Fruit fly (Drosophila melanogaster) whole organism, embryonic: ENCODE measurements around the gene pps.

ENCODE experiments used
- Bteb2 ChIP-seq: fragments of 200-800 bp; sonication (Bioruptor generic); optimal IDR thresholded peaks from 2 replicates; lab custom pipeline; 2016; ENCODE audit warnings: missing biosample characterization, missing genetic modification characterization
- CG10209 ChIP-seq: fragments of 200-800 bp; sonication (Bioruptor generic); optimal IDR thresholded peaks from 3 replicates; lab custom pipeline; 2017; ENCODE audit warnings: missing biosample characterization, mild to moderate bottlenecking, missing genetic modification characterization, missing genetic modification reagents
- CG11456 ChIP-seq: fragments of 200-800 bp; sonication (Bioruptor generic); IDR thresholded peaks from 3 replicates; pipeline ENCODE4 v1.3.6; 2022; ENCODE audit warnings: missing biosample characterization, missing genetic modification characterization
- CG11695 ChIP-seq: fragments of 200-800 bp; sonication (Bioruptor generic); IDR thresholded peaks from 3 replicates; pipeline ENCODE4 v1.3.6; 2022; ENCODE audit warnings: missing biosample characterization, missing genetic modification characterization
- CG12659 ChIP-seq: fragments of 200-800 bp; sonication (Bioruptor generic); optimal IDR thresholded peaks from 3 replicates; lab custom pipeline; 2017; ENCODE audit warnings: mild to moderate bottlenecking, missing biosample characterization, missing genetic modification reagents, missing genetic modification characterization
- CG13894 ChIP-seq: fragments of 200-800 bp; sonication (Bioruptor generic); optimal IDR thresholded peaks from 3 replicates; lab custom pipeline; 2018; ENCODE audit warnings: missing biosample characterization, mild to moderate bottlenecking, missing genetic modification characterization, moderate library complexity
- CG1792 ChIP-seq: fragments of 200-800 bp; sonication (Bioruptor generic); optimal IDR thresholded peaks from 2 replicates; lab custom pipeline; 2016; ENCODE audit warnings: missing biosample characterization, missing genetic modification characterization
- CG2199 ChIP-seq: fragments of 200-800 bp; sonication (Bioruptor generic); IDR thresholded peaks from 3 replicates; pipeline ENCODE4 v1.3.6; 2022; ENCODE audit warnings: missing biosample characterization, missing genetic modification characterization
- CG30403 ChIP-seq: fragments of 200-800 bp; sonication (Bioruptor generic); optimal IDR thresholded peaks from 3 replicates; lab custom pipeline; 2016; ENCODE audit warnings: missing biosample characterization, missing genetic modification characterization
- CG32767 ChIP-seq: fragments of 200-800 bp; sonication (Bioruptor generic); IDR thresholded peaks from 2 replicates; pipeline ENCODE4 v1.3.6; 2022; ENCODE audit warnings: missing biosample characterization, missing genetic modification characterization
- CG4360 ChIP-seq: fragments of 200-800 bp; sonication (Bioruptor generic); IDR thresholded peaks from 2 replicates; pipeline ENCODE4 v1.3.6; 2022; ENCODE audit warnings: missing biosample characterization, missing genetic modification characterization
- CG6175 ChIP-seq: fragments of 200-800 bp; sonication (Bioruptor generic); IDR thresholded peaks from 3 replicates; pipeline ENCODE4 v1.3.6; 2022; ENCODE audit warnings: missing biosample characterization, missing genetic modification characterization
- CG8281 ChIP-seq: fragments of 200-800 bp; sonication (Bioruptor generic); optimal IDR thresholded peaks from 2 replicates; lab custom pipeline; 2018; ENCODE audit warnings: missing biosample characterization, mild to moderate bottlenecking, missing genetic modification characterization, moderate library complexity
- CG8478 ChIP-seq: fragments of >200 bp; optimal IDR thresholded peaks from 2 replicates; lab custom pipeline; 2018
- CG9727 ChIP-seq: fragments of 200-800 bp; sonication (Bioruptor generic); optimal IDR thresholded peaks from 3 replicates; lab custom pipeline; 2017; ENCODE audit warnings: missing biosample characterization, mild to moderate bottlenecking, missing genetic modification characterization
- Hr78 ChIP-seq, 2 experiments: fragments of 200-800 bp in 1 of 2; fragments of >200 bp in 1 of 2; sonication (Bioruptor generic) in 1 of 2; optimal IDR thresholded peaks; 2 replicates each; lab custom pipeline; 2017 to 2019; ENCODE audit warnings: missing biosample characterization in 2 of 2, missing genetic modification characterization in 2 of 2, mild to moderate bottlenecking in 1 of 2, moderate library complexity in 1 of 2
- Oaz ChIP-seq: fragments of 200-800 bp; sonication (Bioruptor generic); IDR thresholded peaks from 2 replicates; pipeline ENCODE4 v1.3.6; 2022; ENCODE audit warnings: missing biosample characterization, missing genetic modification characterization
- Pdp1 ChIP-seq, 2 experiments: fragments of 200-800 bp; sonication (Bioruptor generic); optimal IDR thresholded peaks; 3 replicates each; lab custom pipeline; 2016; ENCODE audit warnings: missing biosample characterization in 2 of 2, missing genetic modification characterization in 2 of 2, mild to moderate bottlenecking in 1 of 2, moderate library complexity in 1 of 2
- Rx ChIP-seq: fragments of 200-800 bp; sonication (Bioruptor generic); IDR thresholded peaks from 2 replicates; pipeline ENCODE4 v1.3.6; 2022; ENCODE audit warnings: missing biosample characterization, missing genetic modification characterization
- Trl ChIP-seq, 3 experiments: fragments of >200 bp in 2 of 3; fragments of 200-800 bp in 1 of 3; sonication (Bioruptor generic) in 1 of 3; optimal IDR thresholded peaks; 2 replicates in 1 of 3; 3 replicates in 2 of 3; lab custom pipeline; 2016 to 2017; ENCODE audit warnings: missing biosample characterization in 1 of 3, missing genetic modification characterization in 1 of 3
- Xrp1 ChIP-seq: fragments of 200-800 bp; sonication (Bioruptor generic); IDR thresholded peaks from 2 replicates; pipeline ENCODE4 v1.3.6; 2022; ENCODE audit warnings: missing biosample characterization, missing genetic modification characterization
- abd-A ChIP-seq: fragments of 200-800 bp; sonication (Bioruptor generic); optimal IDR thresholded peaks from 3 replicates; lab custom pipeline; 2019; ENCODE audit warnings: missing biosample characterization, mild to moderate bottlenecking, missing genetic modification characterization, moderate library complexity
- ara ChIP-seq: fragments of 200-800 bp; sonication (Bioruptor generic); IDR thresholded peaks from 2 replicates; pipeline ENCODE4 v1.3.6; 2022; ENCODE audit warnings: missing biosample characterization, missing genetic modification characterization
- chinmo ChIP-seq: fragments of 200-800 bp; sonication (Bioruptor generic); IDR thresholded peaks from 4 replicates; pipeline ENCODE4 v1.3.6; 2022; ENCODE audit warnings: missing biosample characterization, missing genetic modification characterization; ENCODE audit not compliant: partially characterized antibody
- chn ChIP-seq: fragments of 200-800 bp; sonication (Bioruptor generic); optimal IDR thresholded peaks from 2 replicates; lab custom pipeline; 2016; ENCODE audit warnings: missing biosample characterization, missing genetic modification characterization
- exex ChIP-seq: fragments of 200-800 bp; sonication (Bioruptor generic); optimal IDR thresholded peaks from 4 replicates; lab custom pipeline; 2018; ENCODE audit warnings: missing biosample characterization, mild to moderate bottlenecking, missing genetic modification characterization, moderate library complexity
- gcm ChIP-seq: fragments of 200-800 bp; sonication (Bioruptor generic); optimal IDR thresholded peaks from 2 replicates; lab custom pipeline; 2019; ENCODE audit warnings: missing biosample characterization, mild to moderate bottlenecking, missing genetic modification characterization, moderate library complexity
- h ChIP-seq: fragments of >200 bp; optimal IDR thresholded peaks from 2 replicates; lab custom pipeline; 2017
- kah ChIP-seq: fragments of 200-800 bp; sonication (Bioruptor generic); optimal IDR thresholded peaks from 2 replicates; lab custom pipeline; 2018; ENCODE audit warnings: missing biosample characterization, mild to moderate bottlenecking, missing genetic modification characterization
- nau ChIP-seq: fragments of 200-800 bp; sonication (Bioruptor generic); optimal IDR thresholded peaks from 3 replicates; lab custom pipeline; 2017; ENCODE audit warnings: missing biosample characterization, mild to moderate bottlenecking, missing genetic modification characterization, missing genetic modification reagents
- nerfin-1 ChIP-seq: fragments of 200-800 bp; sonication (Bioruptor generic); optimal IDR thresholded peaks from 3 replicates; lab custom pipeline; 2019; ENCODE audit warnings: missing biosample characterization, mild to moderate bottlenecking, missing genetic modification characterization, moderate library complexity
- nom ChIP-seq: fragments of 200-800 bp; sonication (Bioruptor generic); optimal IDR thresholded peaks from 2 replicates; lab custom pipeline; 2017; ENCODE audit warnings: missing biosample characterization, missing genetic modification characterization, mild to moderate bottlenecking, moderate library complexity, missing genetic modification reagents
- pita ChIP-seq: fragments of 200-800 bp; sonication (Bioruptor generic); optimal IDR thresholded peaks from 2 replicates; lab custom pipeline; 2017; ENCODE audit warnings: missing biosample characterization, mild to moderate bottlenecking, missing genetic modification characterization
- pros ChIP-seq: fragments of 200-800 bp; sonication (Bioruptor generic); optimal IDR thresholded peaks from 3 replicates; lab custom pipeline; 2019; ENCODE audit warnings: missing biosample characterization, mild to moderate bottlenecking, missing genetic modification characterization, moderate library complexity
- sd ChIP-seq: fragments of 200-800 bp; sonication (Bioruptor generic); optimal IDR thresholded peaks from 3 replicates; lab custom pipeline; 2018; ENCODE audit warnings: missing biosample characterization, mild to moderate bottlenecking, missing genetic modification characterization, moderate library complexity
- sens ChIP-seq: fragments of 200-800 bp; sonication (Bioruptor generic); peaks from one replicate; lab custom pipeline; 2016; ENCODE audit warnings: missing biosample characterization, missing genetic modification characterization
- seq ChIP-seq: fragments of 200-800 bp; sonication (Bioruptor generic); IDR thresholded peaks from 2 replicates; pipeline ENCODE4 v1.3.6; 2022; ENCODE audit warnings: missing biosample characterization, missing genetic modification characterization
- ssp ChIP-seq: fragments of 200-800 bp; sonication (Bioruptor generic); IDR thresholded peaks from 2 replicates; pipeline ENCODE4 v1.3.6; 2022; ENCODE audit warnings: missing biosample characterization, missing genetic modification characterization

pps gene

dm6 chr3R:12449617-12450242, 36.1 kb downstream of the pps start (continued):
- TF ChIP-seq CG2199, result 0 out of 3 replicates have a peak, but pooled peaks have one; percentile 32
- TF ChIP-seq Xrp1 (GFP tag; lab: Robert Waterston, UW), result no peak
- TF ChIP-seq CG8478 (lab: Kevin White, UChicago), result peak; percentile 19
- TF ChIP-seq ara (GFP tag; lab: Robert Waterston, UW), result no peak
- TF ChIP-seq sens (GFP tag; lab: Kevin White, UChicago), result peak; percentile 56
- peak; percentile 49 for TF ChIP-seq chn (GFP tag; lab: Kevin White, UChicago)
- TF ChIP-seq CG8281 (tag; lab: Kevin White, UChicago), result peak; percentile 1
- peak; percentile 48 for TF ChIP-seq seq
- peak; percentile 60 for TF ChIP-seq nom (GFP tag; lab: Kevin White, UChicago)
- TF ChIP-seq CG11695 (GFP tag; lab: Robert Waterston, UW), result no peak
- TF ChIP-seq exex (tag; lab: Kevin White, UChicago), result peak; percentile 10
- TF ChIP-seq CG10209 (GFP tag; lab: Kevin White, UChicago), result no peak
- 0 out of 3 replicates have a peak, but pooled peaks have one; percentile 31 for TF ChIP-seq CG6175 (GFP tag; lab: Robert Waterston, UW)
- TF ChIP-seq CG32767 (GFP tag; lab: Robert Waterston, UW), result peak; percentile 46; the same call in 1 of the 2 replicates
- TF ChIP-seq h (lab: Kevin White, UChicago), result no peak
- TF ChIP-seq CG4360 (GFP tag; lab: Robert Waterston, UW), result peak; percentile 37; the same call in 1 of the 2 replicates
- peak; percentile 78 for TF ChIP-seq nerfin-1 (tag; lab: Kevin White, UChicago)
- no peak for TF ChIP-seq gcm (GFP tag; lab: Kevin White, UChicago)
- no peak for TF ChIP-seq Oaz (GFP tag; lab: Robert Waterston, UW)
- TF ChIP-seq nau (GFP tag; lab: Kevin White, UChicago), result no peak
- no peak for TF ChIP-seq pita (GFP tag; lab: Kevin White, UChicago)
- no peak for TF ChIP-seq ssp (GFP tag; lab: Robert Waterston, UW)
- TF ChIP-seq Bteb2, result no peak
- TF ChIP-seq Trl (optimal IDR thresholded peaks at IDR 0.05; lab: Kevin White, UChicago), result peak; percentile 35 to 58
- no peak for TF ChIP-seq Trl (GFP tag; optimal IDR thresholded peaks at IDR 0.05; lab: Kevin White, UChicago)
- TF ChIP-seq pros (GFP tag; lab: Kevin White, UChicago), result no peak

DNA sequence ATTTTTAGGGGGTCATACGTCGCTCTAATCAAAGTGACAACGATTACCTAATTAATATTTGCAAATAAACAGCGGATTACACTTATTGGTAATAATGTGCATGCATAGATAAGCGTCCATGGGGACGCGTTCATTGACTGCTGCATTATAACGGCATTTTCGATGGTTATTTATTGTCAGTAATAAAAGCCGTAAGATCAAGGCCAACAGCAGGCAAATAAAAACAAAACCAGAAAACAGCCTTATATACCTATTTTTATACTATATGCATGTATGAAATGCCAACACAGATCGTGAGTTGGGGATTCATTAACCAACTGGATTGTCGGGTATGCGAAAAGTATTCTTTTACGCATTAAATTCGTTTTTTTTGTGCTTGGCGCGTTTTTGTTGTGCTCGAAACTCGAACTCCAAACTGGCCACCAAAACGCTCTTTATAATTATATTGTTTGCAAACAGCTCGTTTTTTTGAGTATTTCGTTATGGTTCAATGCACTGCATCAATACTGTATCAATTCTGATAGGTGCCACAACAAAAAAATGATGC, 37.2 kb downstream of the pps start:
- TF ChIP-seq Rx (GFP tag; lab: Robert Waterston, UW) (no peak), pita (GFP tag; lab: Kevin White, UChicago) (no peak), CG13894 (tag; lab: Kevin White, UChicago) (peak; percentile 58), CG30403 (GFP tag; lab: Kevin White, UChicago) (no peak), CG11695 (GFP tag; lab: Robert Waterston, UW) (no peak), kah (no peak), sd (tag; lab: Kevin White, UChicago) (peak; percentile 30), abd-A (peak; percentile 40), seq (no peak), CG12659 (GFP tag; lab: Kevin White, UChicago) (no peak), Hr78 (GFP tag; optimal IDR thresholded peaks at IDR 0.05; lab: Kevin White, UChicago) (no peak), CG11456 (GFP tag; lab: Robert Waterston, UW) (no peak), chinmo (GFP tag; lab: Robert Waterston, UW) (peak; percentile 83; the same call in 2 of the 4 replicates), CG32767 (GFP tag; lab: Robert Waterston, UW) (no peak), CG9727 (GFP tag; lab: Kevin White, UChicago) (no peak), CG1792 (GFP tag; lab: Kevin White, UChicago) (no peak), Pdp1 (GFP tag; optimal IDR thresholded peaks at IDR 0.05; lab: Kevin White, UChicago) (peak in 1 of 2 experiments; percentile 28)
